Worm (Caenorhabditis elegans): Measurements from ENCODE around the gene C08H9.18.
A peak's percentile ranks its signal among the peaks of the same experiment; 100 is the strongest.

The C08H9.18 gene

DNA sequence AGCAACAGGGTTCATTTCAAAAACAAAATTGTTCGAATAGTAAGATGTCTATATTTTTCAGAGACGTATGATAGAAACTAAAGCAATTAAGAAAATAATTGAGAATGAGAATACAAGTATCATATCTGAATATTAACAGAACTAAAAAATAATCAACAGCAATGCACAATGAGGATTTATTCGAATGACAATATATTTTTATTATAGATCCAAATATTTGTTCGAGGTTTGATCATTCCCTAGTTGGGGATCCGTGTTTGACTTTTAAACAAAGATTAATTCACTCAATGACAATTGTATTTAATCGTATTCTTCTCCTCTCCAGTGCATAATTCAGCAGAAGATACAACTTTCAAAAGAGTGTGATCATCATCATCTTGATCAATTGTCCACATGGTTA, at the start of gene C08H9.18:
Gene C08H9.18, minus strand, starts transcription at position 101 of the 400 bp plus-strand sequence.
- no peak for TF ChIP-seq fkh-10 (GFP tag; optimal IDR thresholded peaks at IDR 0.05)
- no peak for TF ChIP-seq attf-4 (tag; optimal IDR thresholded peaks at IDR 0.05)
- TF ChIP-seq nhr-77 (tag; optimal IDR thresholded peaks at IDR 0.05), result no peak
- TF ChIP-seq spr-3 (GFP tag; optimal IDR thresholded peaks at IDR 0.05), result no peak
- TF ChIP-seq F49E8.2 (tag; optimal IDR thresholded peaks at IDR 0.05; ENCODE audit: borderline replicate concordance), result no peak
- TF ChIP-seq ceh-82 (tag; optimal IDR thresholded peaks at IDR 0.05), result no peak
- TF ChIP-seq ctbp-1 (GFP tag; IDR thresholded peaks at IDR 0.05), result no peak

DNA sequence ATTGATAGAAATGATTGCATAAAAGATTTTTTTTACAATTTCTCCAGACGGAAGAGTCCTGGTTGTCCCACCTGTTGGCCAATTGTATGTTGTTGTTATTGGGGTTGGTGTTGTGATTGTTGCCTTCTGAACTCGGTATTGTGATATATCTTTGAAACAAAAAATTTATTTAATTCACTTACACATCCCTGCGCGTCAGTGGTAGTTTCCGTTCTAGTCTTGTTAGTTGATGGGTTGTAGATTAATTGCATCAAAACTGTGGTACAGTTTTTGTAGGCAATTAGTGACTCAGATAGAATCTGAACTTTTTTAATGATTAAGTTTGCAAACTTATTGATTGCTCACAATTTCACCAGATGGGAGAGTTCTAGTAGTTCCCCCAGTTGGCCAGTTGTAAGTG, 42.4 kb upstream of the C08H9.18 start:
- TF ChIP-seq zfp-3 (GFP tag; conservative IDR thresholded peaks at IDR 0.05) (no peak), unc-62 (GFP tag; optimal IDR thresholded peaks at IDR 0.05 in 1 of 2) (peak in 1 of 2 experiments; percentile 97), unc-62 (tag; optimal IDR thresholded peaks at IDR 0.05) (no peak)

DNA sequence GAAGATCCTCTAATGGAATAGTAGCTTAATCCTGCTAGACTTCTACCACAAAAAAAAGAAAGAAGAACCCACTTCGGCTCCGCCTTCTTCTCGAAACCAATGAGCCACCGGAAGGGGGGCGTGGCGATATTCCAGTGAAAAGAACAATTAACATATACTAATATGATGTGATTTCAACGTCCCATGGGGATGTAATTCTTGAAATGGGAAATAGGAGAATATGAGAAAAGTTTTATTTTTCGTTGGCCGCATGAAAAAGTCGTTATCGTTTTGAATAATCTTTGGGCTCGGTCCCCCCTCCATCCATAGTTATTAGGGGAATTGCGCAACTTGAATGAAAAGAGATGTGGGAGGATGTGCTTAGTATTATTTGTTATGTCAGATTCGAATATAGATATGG, 38.2 kb upstream of the C08H9.18 start, which contains the start of gene unc-4:
Gene unc-4, minus strand, starts transcription at position 101 of the 400 bp plus-strand sequence.
- no peak for TF ChIP-seq dve-1 (tag; optimal IDR thresholded peaks at IDR 0.05; ENCODE audit: insufficient read depth)
- no peak for TF ChIP-seq lim-7 (GFP tag; IDR thresholded peaks at IDR 0.05)
- TF ChIP-seq set-16 (GFP tag; IDR thresholded peaks at IDR 0.05), result no peak
- TF ChIP-seq zip-2 (tag; optimal IDR thresholded peaks at IDR 0.05), result no peak
- no peak for TF ChIP-seq ceh-28 (tag; optimal IDR thresholded peaks at IDR 0.05)
- TF ChIP-seq hlh-30 (tag; optimal IDR thresholded peaks at IDR 0.05; ENCODE audit: insufficient read depth), result no peak
- TF ChIP-seq ztf-7 (tag; optimal IDR thresholded peaks at IDR 0.05), result no peak
- TF ChIP-seq ceh-62 (tag; optimal IDR thresholded peaks at IDR 0.05), result no peak
- TF ChIP-seq R02D3.7 (tag; optimal IDR thresholded peaks at IDR 0.05), result no peak
- TF ChIP-seq hif-1 (tag; optimal IDR thresholded peaks at IDR 0.05), result no peak
- TF ChIP-seq F44E2.7 (GFP tag; IDR thresholded peaks at IDR 0.05), result no peak
- TF ChIP-seq skn-1 (tag; optimal IDR thresholded peaks at IDR 0.05), result no peak
- TF ChIP-seq ZK337.2 (GFP tag; IDR thresholded peaks at IDR 0.05), result no peak
- no peak for TF ChIP-seq ZK546.5 (tag; optimal IDR thresholded peaks at IDR 0.05)
- no peak for TF ChIP-seq madf-9 (GFP tag; conservative IDR thresholded peaks at IDR 0.05)
- no peak for TF ChIP-seq saeg-2 (GFP tag; IDR thresholded peaks at IDR 0.05)
- TF ChIP-seq Y105C5A.15 (GFP tag; IDR thresholded peaks at IDR 0.05), result no peak

DNA sequence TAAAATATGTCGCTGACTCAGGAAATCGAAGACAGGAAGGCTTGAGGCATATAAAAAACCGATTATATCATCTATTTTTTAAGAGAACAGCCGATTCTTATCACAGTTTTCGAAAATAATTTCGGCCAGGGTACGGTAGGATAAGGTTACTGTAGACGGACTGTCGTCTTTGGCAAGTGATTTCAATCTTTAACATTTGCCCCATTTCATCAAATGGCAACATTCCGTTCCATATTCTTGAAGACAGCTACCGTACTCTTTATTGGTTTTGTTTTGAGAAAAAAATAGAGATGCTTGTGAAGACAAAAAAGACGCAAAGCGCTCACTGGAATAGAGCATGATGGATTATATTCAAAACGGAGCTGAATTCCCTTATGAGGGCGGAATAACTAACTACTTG, 36.7 kb upstream of the C08H9.18 start:
- TF ChIP-seq hlh-30 (tag; optimal IDR thresholded peaks at IDR 0.05; ENCODE audit: insufficient read depth) (no peak), aha-1 (tag) (peak; percentile 91)

DNA sequence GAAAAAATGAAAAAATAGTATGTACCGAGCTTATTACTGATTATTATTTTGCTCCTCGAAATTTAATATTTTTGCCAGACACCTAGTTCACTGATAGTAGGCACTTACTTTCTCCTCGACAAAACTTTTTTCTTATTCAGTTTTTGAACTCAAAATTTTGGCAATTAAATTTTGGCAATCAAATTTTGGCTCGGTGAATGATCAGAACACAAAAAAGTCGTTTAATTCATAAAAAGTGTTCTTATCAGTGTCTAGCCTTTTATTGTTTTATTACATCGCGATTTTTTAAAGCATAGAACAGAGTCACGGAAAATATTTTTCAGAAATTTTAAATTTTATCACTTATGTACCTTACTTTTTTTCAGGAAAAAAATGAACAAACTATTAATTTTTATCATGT, 33.1 kb upstream of the C08H9.18 start:
- TF ChIP-seq lim-7 (GFP tag; IDR thresholded peaks at IDR 0.05) (no peak), ztf-7 (tag; optimal IDR thresholded peaks at IDR 0.05) (no peak), dmd-6 (GFP tag; IDR thresholded peaks at IDR 0.05) (peak; percentile 47), php-3 (GFP tag; IDR thresholded peaks at IDR 0.05) (peak; percentile 95), daf-16 (GFP tag; optimal IDR thresholded peaks at IDR 0.05) (no peak), daf-16 (tag; optimal IDR thresholded peaks at IDR 0.05) (peak; percentile 65), pqm-1 (tag; optimal IDR thresholded peaks at IDR 0.05) (peak; percentile 13), dve-1 (tag; optimal IDR thresholded peaks at IDR 0.05; ENCODE audit: insufficient read depth) (peak; percentile 53), zfp-2 (tag; optimal IDR thresholded peaks at IDR 0.05) (no peak)

DNA sequence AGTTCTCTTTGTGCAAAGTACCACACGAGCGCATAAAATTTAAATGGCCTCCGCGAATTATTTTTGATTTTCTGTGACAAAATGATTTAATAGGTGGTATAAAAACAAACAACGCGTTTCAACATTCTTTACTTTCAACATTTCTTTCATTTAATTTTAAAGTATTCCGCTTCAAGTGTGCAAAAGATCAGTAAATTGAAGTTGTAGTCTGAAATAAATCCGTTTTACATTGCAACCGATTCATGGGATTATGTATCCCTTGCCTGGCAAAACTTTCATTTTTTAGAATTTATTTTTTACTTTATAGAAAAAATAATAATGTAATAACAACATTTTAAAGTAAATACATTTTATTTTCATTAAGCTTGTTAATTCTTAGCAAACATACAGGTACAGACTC, 32.4 kb upstream of the C08H9.18 start, which contains the start of gene F26C11.1:
Gene F26C11.1, plus strand, starts transcription at position 301 of the 400 bp plus-strand sequence.
- TF ChIP-seq dmd-8 (GFP tag; IDR thresholded peaks at IDR 0.05) (no peak), F37D6.2 (tag; optimal IDR thresholded peaks at IDR 0.05) (no peak), ctbp-1 (GFP tag; IDR thresholded peaks at IDR 0.05) (no peak), Y75B8A.6 (GFP tag; IDR thresholded peaks at IDR 0.05) (no peak), spr-3 (GFP tag; optimal IDR thresholded peaks at IDR 0.05) (no peak), daf-12 (tag; optimal IDR thresholded peaks at IDR 0.05) (no peak), F44E2.7 (GFP tag; IDR thresholded peaks at IDR 0.05) (no peak), dmd-9 (GFP tag; IDR thresholded peaks at IDR 0.05) (no peak), lin-1 (GFP tag; IDR thresholded peaks at IDR 0.05) (no peak), unc-130 (GFP tag; optimal IDR thresholded peaks at IDR 0.05) (no peak), sdz-12 (GFP tag; optimal IDR thresholded peaks at IDR 0.05) (no peak), nhr-102 (tag; optimal IDR thresholded peaks at IDR 0.05) (no peak), ceh-28 (tag; optimal IDR thresholded peaks at IDR 0.05) (no peak), snpc-4 (tag; optimal IDR thresholded peaks at IDR 0.05) (no peak)
